Fruit fly (Drosophila melanogaster) whole organism, embryonic: ENCODE measurements around the gene Cpr11B.
A peak's percentile ranks its signal among the peaks of the same experiment; 100 is the strongest.

Experiments used
- CG10543 ChIP-seq: fragments of 200-800 bp; sonication (Bioruptor generic); optimal IDR thresholded peaks from 3 replicates; lab custom pipeline; 2017; ENCODE audit warnings: missing biosample characterization, mild to moderate bottlenecking, missing genetic modification characterization, moderate library complexity
- CG11696 ChIP-seq: fragments of 200-800 bp; sonication (Bioruptor generic); IDR thresholded peaks from 2 replicates; pipeline ENCODE4 v1.3.6; 2022; ENCODE audit warnings: missing biosample characterization, missing genetic modification characterization
- CG11723 ChIP-seq: fragments of 200-800 bp; sonication (Bioruptor generic); optimal IDR thresholded peaks from 2 replicates; lab custom pipeline; 2017; ENCODE audit warnings: missing biosample characterization, mild to moderate bottlenecking, missing genetic modification characterization
- CG12391 ChIP-seq: fragments of 200-800 bp; sonication (Bioruptor generic); optimal IDR thresholded peaks from 3 replicates; lab custom pipeline; 2018; ENCODE audit warnings: missing biosample characterization, mild to moderate bottlenecking, missing genetic modification characterization, moderate library complexity
- CG13894 ChIP-seq: fragments of 200-800 bp; sonication (Bioruptor generic); optimal IDR thresholded peaks from 3 replicates; lab custom pipeline; 2018; ENCODE audit warnings: missing biosample characterization, mild to moderate bottlenecking, missing genetic modification characterization, moderate library complexity
- CG14014 ChIP-seq: fragments of 200-800 bp; sonication (Bioruptor generic); IDR thresholded peaks from 2 replicates; pipeline ENCODE4 v1.3.6; 2022; ENCODE audit warnings: missing biosample characterization, missing genetic modification characterization
- CG14860 ChIP-seq: fragments of 200-800 bp; sonication (Bioruptor generic); IDR thresholded peaks from 3 replicates; pipeline ENCODE4 v1.3.6; 2022; ENCODE audit warnings: missing biosample characterization, missing genetic modification characterization; ENCODE audit not compliant: partially characterized antibody
- CG1602 ChIP-seq: fragments of 200-800 bp; sonication (Bioruptor generic); optimal IDR thresholded peaks from 3 replicates; lab custom pipeline; 2016; ENCODE audit warnings: missing biosample characterization, missing genetic modification characterization
- CG16813 ChIP-seq: fragments of 200-800 bp; sonication (Bioruptor generic); IDR thresholded peaks from 3 replicates; pipeline ENCODE4 v1.3.6; 2022; ENCODE audit warnings: missing biosample characterization, missing genetic modification characterization; ENCODE audit not compliant: partially characterized antibody
- CG18262 ChIP-seq: fragments of 200-800 bp; optimal IDR thresholded peaks from 3 replicates; lab custom pipeline; 2019; ENCODE audit warnings: missing biosample characterization, mild to moderate bottlenecking, missing genetic modification characterization, moderate library complexity
- CG18476 ChIP-seq: fragments of 200-800 bp; sonication (Bioruptor generic); optimal IDR thresholded peaks from 2 replicates; lab custom pipeline; 2016; ENCODE audit warnings: missing biosample characterization, mild to moderate bottlenecking, missing genetic modification characterization
- CG18599 ChIP-seq: fragments of 200-800 bp; sonication (Bioruptor generic); optimal IDR thresholded peaks from 3 replicates; lab custom pipeline; 2017; ENCODE audit warnings: missing biosample characterization, missing genetic modification characterization, mild to moderate bottlenecking, moderate library complexity, missing genetic modification reagents
- CG2120 ChIP-seq: fragments of 200-800 bp; sonication (Bioruptor generic); optimal IDR thresholded peaks from 3 replicates; lab custom pipeline; 2016; ENCODE audit warnings: missing biosample characterization, missing genetic modification characterization
- CG2712 ChIP-seq: fragments of 200-800 bp; optimal IDR thresholded peaks from 3 replicates; lab custom pipeline; 2019; ENCODE audit warnings: missing biosample characterization, mild to moderate bottlenecking, missing genetic modification characterization, moderate library complexity
- CG31441 ChIP-seq: fragments of 200-800 bp; sonication (Bioruptor generic); IDR thresholded peaks from 2 replicates; pipeline ENCODE4 v1.3.6; 2022; ENCODE audit warnings: missing biosample characterization, missing genetic modification characterization
- CG34224 ChIP-seq: fragments of 200-800 bp; sonication (Bioruptor generic); IDR thresholded peaks from 3 replicates; pipeline ENCODE4 v1.3.6; 2022; ENCODE audit warnings: missing biosample characterization, missing genetic modification characterization; ENCODE audit not compliant: partially characterized antibody
- CG6272 ChIP-seq: fragments of 200-800 bp; sonication (Bioruptor generic); IDR thresholded peaks from 2 replicates; pipeline ENCODE4 v1.3.6; 2022; ENCODE audit warnings: missing biosample characterization, missing genetic modification characterization
- CG8388 ChIP-seq: fragments of 200-800 bp; sonication (Bioruptor generic); optimal IDR thresholded peaks from 2 replicates; lab custom pipeline; 2019; ENCODE audit warnings: missing biosample characterization, mild to moderate bottlenecking, missing genetic modification characterization, moderate library complexity
- CG9876 ChIP-seq: fragments of 200-800 bp; sonication (Bioruptor generic); optimal IDR thresholded peaks from 2 replicates; lab custom pipeline; 2016; ENCODE audit warnings: missing biosample characterization, missing genetic modification characterization
- Fer3 ChIP-seq: fragments of 200-800 bp; sonication (Bioruptor generic); optimal IDR thresholded peaks from 2 replicates; lab custom pipeline; 2018; ENCODE audit warnings: missing biosample characterization, mild to moderate bottlenecking, missing genetic modification characterization, moderate library complexity
- Gsc ChIP-seq: fragments of 200-800 bp; sonication (Bioruptor generic); IDR thresholded peaks from 2 replicates; pipeline ENCODE4 v1.3.6; 2022; ENCODE audit warnings: missing biosample characterization, missing genetic modification characterization
- H15 ChIP-seq: fragments of 200-800 bp; sonication (Bioruptor generic); IDR thresholded peaks from 3 replicates; pipeline ENCODE4 v1.3.6; 2022; ENCODE audit warnings: missing biosample characterization, missing genetic modification characterization
- Hand ChIP-seq: fragments of 200-800 bp; sonication (Bioruptor generic); optimal IDR thresholded peaks from 2 replicates; lab custom pipeline; 2017; ENCODE audit warnings: mild to moderate bottlenecking, missing biosample characterization, missing genetic modification reagents, missing genetic modification characterization
- Hr39 ChIP-seq: fragments of >200 bp; optimal IDR thresholded peaks from 2 replicates; lab custom pipeline; 2017
- Med ChIP-seq: fragments of 200-800 bp; sonication (Bioruptor generic); peaks from one replicate; lab custom pipeline; 2016; ENCODE audit warnings: missing biosample characterization, missing genetic modification characterization, mild to moderate bottlenecking, inconsistent platforms, moderate library complexity
- NC2α ChIP-seq: fragments of 200-800 bp; sonication (Bioruptor generic); optimal IDR thresholded peaks from 2 replicates; lab custom pipeline; 2016; ENCODE audit warnings: missing biosample characterization, missing genetic modification characterization
- NC2β ChIP-seq: fragments of 200-800 bp; sonication (Bioruptor generic); optimal IDR thresholded peaks from 2 replicates; lab custom pipeline; 2016; ENCODE audit warnings: missing biosample characterization, missing genetic modification characterization
- PHDP ChIP-seq: fragments of 200-800 bp; sonication (Bioruptor generic); optimal IDR thresholded peaks from 3 replicates; lab custom pipeline; 2018; ENCODE audit warnings: missing biosample characterization, mild to moderate bottlenecking, missing genetic modification characterization, moderate library complexity
- br ChIP-seq: fragments of >200 bp; optimal IDR thresholded peaks from 2 replicates; lab custom pipeline; 2017
- cg ChIP-seq: fragments of 200-800 bp; sonication (Bioruptor generic); optimal IDR thresholded peaks from 3 replicates; lab custom pipeline; 2019; ENCODE audit warnings: missing biosample characterization, mild to moderate bottlenecking, missing genetic modification characterization, moderate library complexity
- ewg ChIP-seq: fragments of 200-800 bp; sonication (Bioruptor generic); optimal IDR thresholded peaks from 3 replicates; lab custom pipeline; 2017; ENCODE audit warnings: mild to moderate bottlenecking, missing biosample characterization, missing genetic modification reagents, missing genetic modification characterization
- inv ChIP-seq: fragments of 200-800 bp; sonication (Bioruptor generic); IDR thresholded peaks from 2 replicates; pipeline ENCODE4 v1.3.6; 2022; ENCODE audit warnings: missing biosample characterization, missing genetic modification characterization; ENCODE audit not compliant: partially characterized antibody
- lola ChIP-seq, 3 experiments: fragments of >200 bp in 2 of 3; fragments of 200-800 bp in 1 of 3; sonication (Bioruptor generic) in 1 of 3; optimal IDR thresholded peaks; 2 replicates each; lab custom pipeline; 2017 to 2019; ENCODE audit warnings: missing biosample characterization in 3 of 3, missing genetic modification characterization in 3 of 3, mild to moderate bottlenecking in 1 of 3, moderate library complexity in 1 of 3
- nerfin-1 ChIP-seq: fragments of 200-800 bp; sonication (Bioruptor generic); optimal IDR thresholded peaks from 3 replicates; lab custom pipeline; 2019; ENCODE audit warnings: missing biosample characterization, mild to moderate bottlenecking, missing genetic modification characterization, moderate library complexity
- nerfin-2 ChIP-seq: fragments of 200-800 bp; sonication (Bioruptor generic); IDR thresholded peaks from 2 replicates; pipeline ENCODE4 v1.3.6; 2022; ENCODE audit warnings: missing biosample characterization, missing genetic modification characterization; ENCODE audit not compliant: partially characterized antibody
- oc ChIP-seq: fragments of 200-800 bp; sonication (Bioruptor generic); optimal IDR thresholded peaks from 2 replicates; lab custom pipeline; 2018; ENCODE audit warnings: missing biosample characterization, mild to moderate bottlenecking, missing genetic modification characterization, moderate library complexity
- p53 ChIP-seq: fragments of 200-800 bp; sonication (Bioruptor generic); optimal IDR thresholded peaks from 2 replicates; lab custom pipeline; 2016; ENCODE audit warnings: missing biosample characterization, missing genetic modification characterization
- scrt ChIP-seq: fragments of 200-800 bp; sonication (Bioruptor generic); optimal IDR thresholded peaks from 2 replicates; lab custom pipeline; 2018; ENCODE audit warnings: missing biosample characterization, mild to moderate bottlenecking, missing genetic modification characterization, moderate library complexity
- sens ChIP-seq: fragments of 200-800 bp; sonication (Bioruptor generic); peaks from one replicate; lab custom pipeline; 2016; ENCODE audit warnings: missing biosample characterization, missing genetic modification characterization
- slbo ChIP-seq: fragments of 200-800 bp; sonication (Bioruptor generic); IDR thresholded peaks from 2 replicates; pipeline ENCODE4 v1.3.6; 2022; ENCODE audit warnings: missing biosample characterization, missing genetic modification characterization
- sqz ChIP-seq: fragments of 200-800 bp; sonication (Bioruptor generic); optimal IDR thresholded peaks from 3 replicates; lab custom pipeline; 2018; ENCODE audit warnings: missing biosample characterization, mild to moderate bottlenecking, missing genetic modification characterization
- tio ChIP-seq: fragments of 200-800 bp; sonication (Bioruptor generic); optimal IDR thresholded peaks from 2 replicates; lab custom pipeline; 2017; ENCODE audit warnings: missing biosample characterization, missing genetic modification characterization, inconsistent platforms
- unpg ChIP-seq: fragments of 200-800 bp; sonication (Bioruptor generic); optimal IDR thresholded peaks from 3 replicates; lab custom pipeline; 2018; ENCODE audit warnings: missing biosample characterization, mild to moderate bottlenecking, missing genetic modification characterization, moderate library complexity
- usp ChIP-seq: fragments of >200 bp; optimal IDR thresholded peaks from 2 replicates; lab custom pipeline; 2017; ENCODE audit warnings: missing biosample characterization, missing genetic modification characterization
- z ChIP-seq: fragments of 200-800 bp; sonication (Bioruptor generic); IDR thresholded peaks from 3 replicates; pipeline ENCODE4 v1.3.6; 2022; ENCODE audit warnings: missing biosample characterization, missing genetic modification characterization
- zfh1 ChIP-seq: fragments of 200-800 bp; sonication (Bioruptor generic); IDR thresholded peaks from 3 replicates; pipeline ENCODE4 v1.3.6; 2022; ENCODE audit warnings: missing biosample characterization, missing genetic modification characterization

Cpr11B gene

dm6 chrX:12583870-12584390, 31.0 kb downstream of the Cpr11B start (continued):
- TF ChIP-seq NC2β: no peak
- no peak for TF ChIP-seq p53
- TF ChIP-seq CG13894 (tag; lab: Kevin White, UChicago): peak; percentile 25
- TF ChIP-seq tio (GFP tag; lab: Kevin White, UChicago): no peak
- TF ChIP-seq sqz (GFP tag; lab: Kevin White, UChicago): peak; percentile 68
- no peak for TF ChIP-seq CG1602 (GFP tag; lab: Kevin White, UChicago)
- TF ChIP-seq CG14014 (GFP tag; lab: Robert Waterston, UW): peak; percentile 35; the same call in 1 of the 2 replicates
- TF ChIP-seq CG2120 (GFP tag; lab: Kevin White, UChicago): peak; percentile 22
- peak; percentile 72 for TF ChIP-seq ewg
- peak; percentile 60 for TF ChIP-seq CG18599 (GFP tag; lab: Kevin White, UChicago)
- no peak for TF ChIP-seq CG11723 (GFP tag; lab: Kevin White, UChicago)
- no peak for TF ChIP-seq zfh1 (GFP tag; lab: Robert Waterston, UW)
- TF ChIP-seq sens: peak; percentile 66
- no peak for TF ChIP-seq unpg (GFP tag; lab: Kevin White, UChicago)
- no peak for TF ChIP-seq slbo (GFP tag; lab: Robert Waterston, UW)
- peak; percentile 2 for TF ChIP-seq CG2712 (tag; lab: Kevin White, UChicago)
- TF ChIP-seq Med (GFP tag; lab: Kevin White, UChicago): peak; percentile 67
- peak; percentile 12 for TF ChIP-seq CG12391 (tag; lab: Kevin White, UChicago)
- 0 out of 3 replicates have a peak, but pooled peaks have one; percentile 8 for TF ChIP-seq H15 (GFP tag; lab: Robert Waterston, UW)
- peak; percentile 56 for TF ChIP-seq nerfin-1 (tag; lab: Kevin White, UChicago)
- TF ChIP-seq cg (GFP tag; lab: Kevin White, UChicago): peak; percentile 1
- no peak for TF ChIP-seq CG16813
- no peak for TF ChIP-seq nerfin-2 (GFP tag; lab: Robert Waterston, UW)
- TF ChIP-seq CG10543 (GFP tag; lab: Kevin White, UChicago): no peak
- TF ChIP-seq Fer3 (tag; lab: Kevin White, UChicago): peak; percentile 7
- TF ChIP-seq NC2α (GFP tag; lab: Kevin White, UChicago): no peak
- TF ChIP-seq CG31441: no peak
- no peak for TF ChIP-seq Hand
- TF ChIP-seq CG9876 (GFP tag; lab: Kevin White, UChicago): no peak
- no peak for TF ChIP-seq lola (GFP tag; optimal IDR thresholded peaks at IDR 0.05; lab: Kevin White, UChicago)
- no peak for TF ChIP-seq inv (GFP tag; lab: Robert Waterston, UW)
- TF ChIP-seq PHDP (tag; lab: Kevin White, UChicago): peak; percentile 1
- no peak for TF ChIP-seq Gsc (GFP tag; lab: Robert Waterston, UW)
- TF ChIP-seq CG18262 (tag; lab: Kevin White, UChicago): no peak
- TF ChIP-seq oc (tag; lab: Kevin White, UChicago): no peak
- no peak for TF ChIP-seq CG34224 (GFP tag; lab: Robert Waterston, UW)
- no peak for TF ChIP-seq br
- no peak for TF ChIP-seq CG6272 (GFP tag; lab: Robert Waterston, UW)
- no peak for TF ChIP-seq Hr39 (lab: Kevin White, UChicago)
- TF ChIP-seq CG11696: peak; percentile 61; the same call in 1 of the 2 replicates
- TF ChIP-seq CG18476 (GFP tag; lab: Kevin White, UChicago): peak; percentile 3
- TF ChIP-seq CG8388 (GFP tag; lab: Kevin White, UChicago): peak; percentile 47
- TF ChIP-seq z (GFP tag; lab: Robert Waterston, UW): no peak
- TF ChIP-seq scrt: no peak
- no peak for TF ChIP-seq usp (GFP tag; lab: Kevin White, UChicago)
- no peak for TF ChIP-seq CG14860 (GFP tag; lab: Robert Waterston, UW)
